Fruit fly (Drosophila melanogaster): Measurements from ENCODE around the gene Myb.
A peak's percentile ranks its signal among the peaks of the same experiment; 100 is the strongest.

Gene Myb

dm6 chrX:15886411-15887246 is 29.0 kb upstream of the Myb start (continued):
- TF ChIP-seq lz (GFP tag; optimal IDR thresholded peaks at IDR 0.05) (peak; percentile 14), svp (GFP tag) (no peak), Hr39 (GFP tag; optimal IDR thresholded peaks at IDR 0.05) (no peak), CG6854 (GFP tag; optimal IDR thresholded peaks at IDR 0.05) (peak; percentile 89), CG3919 (GFP tag; optimal IDR thresholded peaks at IDR 0.05) (no peak), CG1621 (tag; optimal IDR thresholded peaks at IDR 0.05) (peak; percentile 94), dac (GFP tag; optimal IDR thresholded peaks at IDR 0.05) (peak; percentile 88), Hr4 (GFP tag; optimal IDR thresholded peaks at IDR 0.05) (no peak), ss (GFP tag; optimal IDR thresholded peaks at IDR 0.05) (peak; percentile 97 to 98), CG31627 (GFP tag; optimal IDR thresholded peaks at IDR 0.05) (no peak), OdsH (GFP tag; optimal IDR thresholded peaks at IDR 0.05) (no peak), CG15336 (GFP tag; IDR thresholded peaks at IDR 0.05) (peak; percentile 91), Ets21C (GFP tag; optimal IDR thresholded peaks at IDR 0.05) (no peak), Sox14 (GFP tag; optimal IDR thresholded peaks at IDR 0.05) (no peak), Ets96B (tag; optimal IDR thresholded peaks at IDR 0.05) (peak; percentile 92), CG8632 (GFP tag; optimal IDR thresholded peaks at IDR 0.05) (peak; percentile 75), esn (GFP tag; optimal IDR thresholded peaks at IDR 0.05) (peak; percentile 55), pdm3 (GFP tag; optimal IDR thresholded peaks at IDR 0.05) (no peak), CG8119 (GFP tag; IDR thresholded peaks at IDR 0.05) (peak; percentile 92), CG8319 (GFP tag; optimal IDR thresholded peaks at IDR 0.05) (no peak), Sox102F (GFP tag; optimal IDR thresholded peaks at IDR 0.05) (no peak), Smox (GFP tag; optimal IDR thresholded peaks at IDR 0.05) (no peak), Hr38 (GFP tag; optimal IDR thresholded peaks at IDR 0.05) (no peak), CG11294 (GFP tag; IDR thresholded peaks at IDR 0.05) (peak; percentile 56; the same call in 1 of the 2 replicates), CG10631 (GFP tag; optimal IDR thresholded peaks at IDR 0.05) (no peak), vri (GFP tag; optimal IDR thresholded peaks at IDR 0.05) (no peak), acj6 (GFP tag; optimal IDR thresholded peaks at IDR 0.05) (no peak), CG6276 (GFP tag; optimal IDR thresholded peaks at IDR 0.05) (peak; percentile 97), eg (GFP tag; IDR thresholded peaks at IDR 0.05) (peak; percentile 96), CG4318 (GFP tag; optimal IDR thresholded peaks at IDR 0.05) (no peak), spab (GFP tag; optimal IDR thresholded peaks at IDR 0.05) (peak; percentile 87), Gug (GFP tag; IDR thresholded peaks at IDR 0.05) (peak; percentile 76), Eip75B (GFP tag; optimal IDR thresholded peaks at IDR 0.05) (peak; percentile 78), CG11762 (GFP tag; optimal IDR thresholded peaks at IDR 0.05; ENCODE audit: insufficient read depth) (peak; percentile 46), CG9139 (GFP tag; optimal IDR thresholded peaks at IDR 0.05) (peak; percentile 92), topi (GFP tag; optimal IDR thresholded peaks at IDR 0.05) (no peak), CG7368 (GFP tag; optimal IDR thresholded peaks at IDR 0.05) (no peak), CG6792 (GFP tag; optimal IDR thresholded peaks at IDR 0.05) (peak; percentile 39), Eip78C (GFP tag) (peak; percentile 76)

dm6 chrX:15875569-15875968 is 17.9 kb upstream of the Myb start:
- TF ChIP-seq Sox14 (GFP tag; optimal IDR thresholded peaks at IDR 0.05) = no peak
- TF ChIP-seq CG31627 (GFP tag; optimal IDR thresholded peaks at IDR 0.05) = no peak

dm6 chrX:15874437-15874836 is 16.8 kb upstream of the Myb start:
- TF ChIP-seq pdm3 (GFP tag; optimal IDR thresholded peaks at IDR 0.05) = no peak
- TF ChIP-seq svp (GFP tag) = peak; percentile 94

Measured in whole organism, prepupa.